Fruit fly (Drosophila melanogaster) whole organism, embryonic: ENCODE results near the gene Adsl.

ENCODE experiments used
- Antp ChIP-seq: fragments of 200-800 bp; sonication (Bioruptor generic); optimal IDR thresholded peaks from 3 replicates; lab custom pipeline; 2016; ENCODE audit warnings: missing biosample characterization, missing genetic modification characterization
- Awh ChIP-seq: fragments of 200-800 bp; sonication (Bioruptor generic); IDR thresholded peaks from 2 replicates; pipeline ENCODE4, ENCODE4 v1.3.6; 2022; ENCODE audit warnings: missing biosample characterization, missing genetic modification characterization
- BEAF-32 ChIP-seq: fragments of 200-800 bp; sonication (Bioruptor generic); optimal IDR thresholded peaks from 3 replicates; lab custom pipeline; 2017; ENCODE audit warnings: missing biosample characterization, missing genetic modification characterization, mild to moderate bottlenecking, moderate library complexity, missing genetic modification reagents
- Bgb ChIP-seq: fragments of 200-800 bp; sonication (Bioruptor generic); IDR thresholded peaks from 2 replicates; pipeline ENCODE4 v1.3.6; 2022; ENCODE audit warnings: missing biosample characterization, missing genetic modification characterization; ENCODE audit not compliant: partially characterized antibody
- CG12942 ChIP-seq: fragments of 200-800 bp; sonication (Bioruptor generic); optimal IDR thresholded peaks from 3 replicates; lab custom pipeline; 2016; ENCODE audit warnings: missing biosample characterization, missing genetic modification characterization
- CG1529 ChIP-seq: fragments of 200-800 bp; sonication (Bioruptor generic); optimal IDR thresholded peaks from 3 replicates; lab custom pipeline; 2018; ENCODE audit warnings: missing biosample characterization, missing genetic modification characterization
- CG16813 ChIP-seq: fragments of 200-800 bp; sonication (Bioruptor generic); IDR thresholded peaks from 3 replicates; pipeline ENCODE4 v1.3.6; 2022; ENCODE audit warnings: missing biosample characterization, missing genetic modification characterization; ENCODE audit not compliant: partially characterized antibody
- CG17568 ChIP-seq: fragments of 200-800 bp; sonication (Bioruptor generic); optimal IDR thresholded peaks from 2 replicates; lab custom pipeline; 2018; ENCODE audit warnings: missing biosample characterization, mild to moderate bottlenecking, missing genetic modification characterization, moderate library complexity
- CG2129 ChIP-seq: fragments of 200-800 bp; sonication (Bioruptor generic); IDR thresholded peaks from 2 replicates; pipeline ENCODE4 v1.3.6; 2022; ENCODE audit warnings: missing biosample characterization, missing genetic modification characterization; ENCODE audit not compliant: partially characterized antibody
- CG2678 ChIP-seq: fragments of 200-800 bp; sonication (Bioruptor generic); optimal IDR thresholded peaks from 3 replicates; lab custom pipeline; 2019; ENCODE audit warnings: missing biosample characterization, mild to moderate bottlenecking, missing genetic modification characterization, moderate library complexity
- CG31441 ChIP-seq: fragments of 200-800 bp; sonication (Bioruptor generic); IDR thresholded peaks from 2 replicates; pipeline ENCODE4 v1.3.6; 2022; ENCODE audit warnings: missing biosample characterization, missing genetic modification characterization
- CG33557 ChIP-seq: fragments of 200-800 bp; sonication (Bioruptor generic); optimal IDR thresholded peaks from 2 replicates; lab custom pipeline; 2019; ENCODE audit warnings: missing biosample characterization, mild to moderate bottlenecking, missing genetic modification characterization, moderate library complexity
- CG3407 ChIP-seq: fragments of 200-800 bp; sonication (Bioruptor generic); optimal IDR thresholded peaks from 2 replicates; lab custom pipeline; 2018; ENCODE audit warnings: missing biosample characterization, mild to moderate bottlenecking, missing genetic modification characterization
- CG4730 ChIP-seq: fragments of 200-800 bp; sonication (Bioruptor generic); IDR thresholded peaks from 2 replicates; pipeline ENCODE4 v1.3.6; 2022; ENCODE audit warnings: missing biosample characterization, missing genetic modification characterization
- CG4820 ChIP-seq: fragments of 200-800 bp; sonication (Bioruptor generic); optimal IDR thresholded peaks from 3 replicates; lab custom pipeline; 2016; ENCODE audit warnings: missing biosample characterization, missing genetic modification characterization
- CG7271 ChIP-seq: fragments of 200-800 bp; sonication (Bioruptor generic); optimal IDR thresholded peaks from 2 replicates; lab custom pipeline; 2018; ENCODE audit warnings: missing biosample characterization, mild to moderate bottlenecking, missing genetic modification characterization, moderate library complexity
- CG7556 ChIP-seq: fragments of 200-800 bp; sonication (Bioruptor generic); optimal IDR thresholded peaks from 2 replicates; lab custom pipeline; 2017; ENCODE audit warnings: missing biosample characterization, mild to moderate bottlenecking, missing genetic modification characterization
- CG9817 ChIP-seq: fragments of 200-800 bp; sonication (Bioruptor generic); optimal IDR thresholded peaks from 2 replicates; lab custom pipeline; 2018; ENCODE audit warnings: missing biosample characterization, mild to moderate bottlenecking, missing genetic modification characterization, moderate library complexity
- Dad ChIP-seq: fragments of 200-800 bp; sonication (Bioruptor generic); optimal IDR thresholded peaks from 3 replicates; lab custom pipeline; 2016; ENCODE audit warnings: missing biosample characterization, missing genetic modification characterization
- Dfd ChIP-seq, 2 experiments: fragments of >200 bp; optimal IDR thresholded peaks; 2 replicates each; lab custom pipeline; 2017; ENCODE audit warnings: missing biosample characterization in 2 of 2, missing genetic modification characterization in 2 of 2
- Eip74EF ChIP-seq, 2 experiments: fragments of 200-800 bp in 1 of 2; fragments of >200 bp in 1 of 2; sonication (Bioruptor generic) in 1 of 2; optimal IDR thresholded peaks; 2 replicates each; lab custom pipeline; 2017 to 2019; ENCODE audit warnings: missing biosample characterization in 2 of 2, missing genetic modification characterization in 2 of 2, mild to moderate bottlenecking in 1 of 2, moderate library complexity in 1 of 2
- Fer2 ChIP-seq: fragments of 200-800 bp; sonication (Bioruptor generic); optimal IDR thresholded peaks from 2 replicates; lab custom pipeline; 2018; ENCODE audit warnings: missing biosample characterization, mild to moderate bottlenecking, missing genetic modification characterization, moderate library complexity
- GATAe ChIP-seq: fragments of 200-800 bp; sonication (Bioruptor generic); conservative IDR thresholded peaks from 2 replicates; pipeline ENCODE4 v1.3.6; 2022; ENCODE audit warnings: missing biosample characterization, missing genetic modification characterization
- HHEX ChIP-seq: fragments of 200-800 bp; sonication (Bioruptor generic); optimal IDR thresholded peaks from 3 replicates; lab custom pipeline; 2017; ENCODE audit warnings: missing biosample characterization, mild to moderate bottlenecking, missing genetic modification characterization, missing genetic modification reagents
- Lpt ChIP-seq: fragments of >200 bp; optimal IDR thresholded peaks from 2 replicates; lab custom pipeline; 2018; ENCODE audit warnings: missing biosample characterization, missing genetic modification characterization
- MESR4 ChIP-seq: fragments of 200-800 bp; sonication (Bioruptor generic); optimal IDR thresholded peaks from 2 replicates; lab custom pipeline; 2018; ENCODE audit warnings: missing biosample characterization, mild to moderate bottlenecking, missing genetic modification characterization, moderate library complexity
- Mad ChIP-seq: fragments of 200-800 bp; sonication (Bioruptor generic); optimal IDR thresholded peaks from 2 replicates; lab custom pipeline; 2016; ENCODE audit warnings: missing biosample characterization, missing genetic modification characterization
- Nf-YC ChIP-seq: fragments of 200-800 bp; optimal IDR thresholded peaks from 3 replicates; lab custom pipeline; 2019; ENCODE audit warnings: missing biosample characterization, mild to moderate bottlenecking, missing genetic modification characterization, moderate library complexity
- NfI ChIP-seq: fragments of 200-800 bp; sonication (Bioruptor generic); optimal IDR thresholded peaks from 3 replicates; lab custom pipeline; 2018; ENCODE audit warnings: missing biosample characterization, mild to moderate bottlenecking, missing genetic modification characterization, moderate library complexity
- Ptx1 ChIP-seq: fragments of 200-800 bp; sonication (Bioruptor generic); IDR thresholded peaks from 2 replicates; pipeline ENCODE4 v1.3.6; 2022; ENCODE audit warnings: missing biosample characterization, missing genetic modification characterization
- Rx ChIP-seq: fragments of 200-800 bp; sonication (Bioruptor generic); IDR thresholded peaks from 2 replicates; pipeline ENCODE4 v1.3.6; 2022; ENCODE audit warnings: missing biosample characterization, missing genetic modification characterization
- Scr ChIP-seq: fragments of 200-800 bp; sonication (Bioruptor generic); IDR thresholded peaks from 2 replicates; pipeline ENCODE4 v1.3.6; 2022; ENCODE audit warnings: missing biosample characterization, missing genetic modification characterization; ENCODE audit not compliant: partially characterized antibody
- Side ChIP-seq: fragments of 200-800 bp; sonication (Bioruptor generic); optimal IDR thresholded peaks from 2 replicates; lab custom pipeline; 2016; ENCODE audit warnings: missing biosample characterization, missing genetic modification characterization
- Six4 ChIP-seq: fragments of 200-800 bp; sonication (Bioruptor generic); optimal IDR thresholded peaks from 2 replicates; lab custom pipeline; 2016; ENCODE audit warnings: missing biosample characterization, missing genetic modification characterization
- Ssrp ChIP-seq: fragments of 200-800 bp; sonication (Bioruptor generic); optimal IDR thresholded peaks from 2 replicates; lab custom pipeline; 2018; ENCODE audit warnings: missing biosample characterization, mild to moderate bottlenecking, missing genetic modification characterization, moderate library complexity
- Usf ChIP-seq: fragments of 200-800 bp; sonication (Bioruptor generic); optimal IDR thresholded peaks from 2 replicates; lab custom pipeline; 2017; ENCODE audit warnings: missing genotype, missing biosample characterization, missing genetic modification characterization
- aop ChIP-seq: fragments of 200-800 bp; sonication (Bioruptor generic); IDR thresholded peaks from 2 replicates; pipeline ENCODE4 v1.3.6; 2022; ENCODE audit warnings: missing biosample characterization, missing genetic modification characterization
- dpn ChIP-seq, 2 experiments: fragments of 200-800 bp; sonication (Bioruptor generic); optimal IDR thresholded peaks; 3 replicates each; lab custom pipeline; 2016; ENCODE audit warnings: missing biosample characterization in 2 of 2, missing genetic modification characterization in 2 of 2
- grau ChIP-seq: fragments of 200-800 bp; optimal IDR thresholded peaks from 3 replicates; lab custom pipeline; 2019; ENCODE audit warnings: missing biosample characterization, mild to moderate bottlenecking, missing genetic modification characterization, moderate library complexity
- her ChIP-seq: fragments of 200-800 bp; sonication (Bioruptor generic); optimal IDR thresholded peaks from 2 replicates; lab custom pipeline; 2016; ENCODE audit warnings: missing biosample characterization, missing genetic modification characterization
- jigr1 ChIP-seq: fragments of 200-800 bp; sonication (Bioruptor generic); IDR thresholded peaks from 3 replicates; pipeline ENCODE4 v1.3.6; 2022; ENCODE audit warnings: missing biosample characterization, missing genetic modification characterization
- kah ChIP-seq: fragments of 200-800 bp; sonication (Bioruptor generic); optimal IDR thresholded peaks from 2 replicates; lab custom pipeline; 2018; ENCODE audit warnings: missing biosample characterization, mild to moderate bottlenecking, missing genetic modification characterization
- ken ChIP-seq: fragments of 200-800 bp; sonication (Bioruptor generic); IDR thresholded peaks from 3 replicates; pipeline ENCODE4 v1.3.6; 2022; ENCODE audit warnings: missing biosample characterization, missing genetic modification characterization
- lmd ChIP-seq: fragments of 200-800 bp; sonication (Bioruptor generic); IDR thresholded peaks from 2 replicates; pipeline ENCODE4 v1.3.6; 2022; ENCODE audit warnings: missing biosample characterization, missing genetic modification characterization
- run ChIP-seq: fragments of 200-800 bp; sonication (Bioruptor generic); optimal IDR thresholded peaks from 3 replicates; lab custom pipeline; 2018; ENCODE audit warnings: missing biosample characterization, mild to moderate bottlenecking, missing genetic modification characterization
- stwl ChIP-seq: fragments of 200-800 bp; sonication (Bioruptor generic); optimal IDR thresholded peaks from 3 replicates; lab custom pipeline; 2018; ENCODE audit warnings: missing biosample characterization, mild to moderate bottlenecking, missing genetic modification characterization, moderate library complexity
- tap ChIP-seq: fragments of 200-800 bp; optimal IDR thresholded peaks from 3 replicates; lab custom pipeline; 2019; ENCODE audit warnings: missing biosample characterization, mild to moderate bottlenecking, missing genetic modification characterization, moderate library complexity
- tup ChIP-seq: fragments of 200-800 bp; sonication (Bioruptor generic); optimal IDR thresholded peaks from 2 replicates; lab custom pipeline; 2016; ENCODE audit warnings: missing biosample characterization, mild to moderate bottlenecking, missing genetic modification characterization, moderate library complexity
- wor ChIP-seq: fragments of 200-800 bp; sonication (Bioruptor generic); IDR thresholded peaks from 2 replicates; pipeline ENCODE4 v1.3.6; 2022; ENCODE audit warnings: missing biosample characterization, missing genetic modification characterization
- zen ChIP-seq: fragments of 200-800 bp; sonication (Bioruptor generic); optimal IDR thresholded peaks from 3 replicates; lab custom pipeline; 2018; ENCODE audit warnings: missing biosample characterization, mild to moderate bottlenecking, missing genetic modification characterization, moderate library complexity

The Adsl gene

dm6 chr3R:17052465-17053149 lies 31.7 kb upstream of the Adsl start (continued):
- no peak for TF ChIP-seq CG31441 (GFP tag; lab: Robert Waterston, UW)
- TF ChIP-seq Dfd (GFP tag; optimal IDR thresholded peaks at IDR 0.05; lab: Kevin White, UChicago): no peak
- peak; percentile 50 for TF ChIP-seq CG1529
- TF ChIP-seq Dad (GFP tag; lab: Kevin White, UChicago): peak; percentile 1
- TF ChIP-seq grau (tag; lab: Kevin White, UChicago): peak; percentile 55
- TF ChIP-seq Fer2 (tag; lab: Kevin White, UChicago): no peak
- TF ChIP-seq Antp (GFP tag; lab: Kevin White, UChicago): no peak
- no peak for TF ChIP-seq stwl (tag; lab: Kevin White, UChicago)
- no peak for TF ChIP-seq CG16813 (GFP tag; lab: Robert Waterston, UW)
- TF ChIP-seq Eip74EF (GFP tag; optimal IDR thresholded peaks at IDR 0.05; lab: Kevin White, UChicago): no peak
- peak; percentile 38 for TF ChIP-seq CG7556
- no peak for TF ChIP-seq Bgb (GFP tag; lab: Robert Waterston, UW)
- TF ChIP-seq CG2129 (GFP tag; lab: Robert Waterston, UW): no peak
- no peak for TF ChIP-seq Ptx1 (GFP tag; lab: Robert Waterston, UW)
- TF ChIP-seq Lpt: no peak
- TF ChIP-seq CG2678 (tag; lab: Kevin White, UChicago): peak; percentile 17
- TF ChIP-seq CG33557 (GFP tag; lab: Kevin White, UChicago): peak; percentile 89
- TF ChIP-seq Nf-YC (tag; lab: Kevin White, UChicago): no peak
- TF ChIP-seq run (tag; lab: Kevin White, UChicago): no peak
- TF ChIP-seq Six4 (GFP tag; lab: Kevin White, UChicago): no peak
- no peak for TF ChIP-seq aop (GFP tag; lab: Robert Waterston, UW)
- TF ChIP-seq jigr1 (GFP tag; lab: Robert Waterston, UW): no peak
- no peak for TF ChIP-seq CG9817 (tag; lab: Kevin White, UChicago)
- peak; percentile 56 for TF ChIP-seq Usf
- TF ChIP-seq BEAF-32 (GFP tag; lab: Kevin White, UChicago): no peak
- TF ChIP-seq tap (tag; lab: Kevin White, UChicago): no peak
- TF ChIP-seq Mad (GFP tag; lab: Kevin White, UChicago): peak; percentile 8
- TF ChIP-seq zen (tag; lab: Kevin White, UChicago): peak; percentile 72
- TF ChIP-seq tup: peak; percentile 18
- TF ChIP-seq MESR4 (GFP tag; lab: Kevin White, UChicago): no peak
- TF ChIP-seq GATAe (GFP tag; lab: Robert Waterston, UW): no peak
- TF ChIP-seq wor (GFP tag; lab: Robert Waterston, UW): no peak
- TF ChIP-seq HHEX: no peak
- TF ChIP-seq NfI: no peak
- TF ChIP-seq CG17568 (GFP tag; lab: Kevin White, UChicago): no peak
- no peak for TF ChIP-seq Scr
- no peak for TF ChIP-seq her (GFP tag; lab: Kevin White, UChicago)
- TF ChIP-seq Rx: no peak
- TF ChIP-seq Side (GFP tag; lab: Kevin White, UChicago): no peak
- peak; percentile 60 for TF ChIP-seq Ssrp (tag; lab: Kevin White, UChicago)
- 0 out of 2 replicates have a peak, but pooled peaks have one; percentile 24 for TF ChIP-seq CG4730 (GFP tag; lab: Robert Waterston, UW)
- TF ChIP-seq CG3407 (GFP tag; lab: Kevin White, UChicago): peak; percentile 8
- TF ChIP-seq CG7271 (tag; lab: Kevin White, UChicago): no peak
- no peak for TF ChIP-seq Awh (GFP tag; lab: Robert Waterston, UW)
- no peak for TF ChIP-seq ken
- no peak for TF ChIP-seq dpn (GFP tag; optimal IDR thresholded peaks at IDR 0.05; lab: Kevin White, UChicago)
- peak; percentile 13; the same call in 1 of the 2 replicates for TF ChIP-seq lmd (GFP tag; lab: Robert Waterston, UW)
- TF ChIP-seq kah: peak; percentile 79
- no peak for TF ChIP-seq CG12942
- peak; percentile 49 for TF ChIP-seq CG4820 (GFP tag; lab: Kevin White, UChicago)
